Worm (Caenorhabditis elegans) whole organism, midembryonic: Measurements from ENCODE around the gene col-9.

ENCODE experiments used
- cog-1 ChIP-seq: sonication (generic microtip); optimal IDR thresholded peaks from 2 replicates; lab custom pipeline; 2016; ENCODE audit warnings: missing genetic modification characterization, missing compliant biosample characterization
- flt-1 ChIP-seq: fragments of 200-800 bp; sonication (Bioruptor generic); IDR thresholded peaks from 2 replicates; pipeline ENCODE4 v1.3.6; 2022; ENCODE audit warnings: missing genetic modification characterization, missing compliant biosample characterization

ce11 chrX:13600136-13600535, 10.3 kb downstream of the col-9 start, which contains the start of gene F54B11.7:
- TF ChIP-seq flt-1 (GFP tag; lab: Robert Waterston, UW) (no peak), cog-1 (no peak)
